Fruit fly (Drosophila melanogaster) whole organism, embryonic: ENCODE results near the gene rngo.

ENCODE experiments used
- Awh ChIP-seq: fragments of 200-800 bp; sonication (Bioruptor generic); IDR thresholded peaks from 2 replicates; pipeline ENCODE4, ENCODE4 v1.3.6; 2022; ENCODE audit warnings: missing biosample characterization, missing genetic modification characterization
- B-H2 ChIP-seq: fragments of 200-800 bp; sonication (Bioruptor generic); optimal IDR thresholded peaks from 2 replicates; lab custom pipeline; 2018; ENCODE audit warnings: missing biosample characterization, mild to moderate bottlenecking, missing genetic modification characterization
- CG12219 ChIP-seq: fragments of 200-800 bp; sonication (Bioruptor generic); optimal IDR thresholded peaks from 3 replicates; lab custom pipeline; 2018; ENCODE audit warnings: missing biosample characterization, mild to moderate bottlenecking, missing genetic modification characterization
- CG12659 ChIP-seq: fragments of 200-800 bp; sonication (Bioruptor generic); optimal IDR thresholded peaks from 3 replicates; lab custom pipeline; 2017; ENCODE audit warnings: mild to moderate bottlenecking, missing biosample characterization, missing genetic modification reagents, missing genetic modification characterization
- CG15073 ChIP-seq: fragments of 200-800 bp; sonication (Bioruptor generic); optimal IDR thresholded peaks from 2 replicates; lab custom pipeline; 2016; ENCODE audit warnings: missing biosample characterization, missing genetic modification characterization
- CG15269 ChIP-seq: fragments of 200-800 bp; sonication (Bioruptor generic); optimal IDR thresholded peaks from 2 replicates; lab custom pipeline; 2018; ENCODE audit warnings: missing biosample characterization, mild to moderate bottlenecking, missing genetic modification characterization, moderate library complexity
- CG17385 ChIP-seq: fragments of 200-800 bp; sonication (Bioruptor generic); optimal IDR thresholded peaks from 3 replicates; lab custom pipeline; 2018; ENCODE audit warnings: missing biosample characterization, mild to moderate bottlenecking, missing genetic modification characterization
- CG18764 ChIP-seq: fragments of 200-800 bp; sonication (Bioruptor generic); optimal IDR thresholded peaks from 3 replicates; lab custom pipeline; 2016; ENCODE audit warnings: missing biosample characterization, missing genetic modification characterization
- CG30403 ChIP-seq: fragments of 200-800 bp; sonication (Bioruptor generic); optimal IDR thresholded peaks from 3 replicates; lab custom pipeline; 2016; ENCODE audit warnings: missing biosample characterization, missing genetic modification characterization
- CG31224 ChIP-seq: fragments of 200-800 bp; sonication (Bioruptor generic); IDR thresholded peaks from 2 replicates; pipeline ENCODE4 v1.3.6; 2022; ENCODE audit warnings: missing biosample characterization, missing genetic modification characterization
- CG4360 ChIP-seq: fragments of 200-800 bp; sonication (Bioruptor generic); IDR thresholded peaks from 2 replicates; pipeline ENCODE4 v1.3.6; 2022; ENCODE audit warnings: missing biosample characterization, missing genetic modification characterization
- CG4404 ChIP-seq: fragments of 200-800 bp; sonication (Bioruptor generic); IDR thresholded peaks from 2 replicates; pipeline ENCODE4 v1.3.6; 2022; ENCODE audit warnings: missing biosample characterization, missing genetic modification characterization
- CG4707 ChIP-seq: fragments of 200-800 bp; sonication (Bioruptor generic); optimal IDR thresholded peaks from 2 replicates; lab custom pipeline; 2018; ENCODE audit warnings: missing biosample characterization, mild to moderate bottlenecking, missing genetic modification characterization, moderate library complexity
- CG7928 ChIP-seq: fragments of 200-800 bp; sonication (Bioruptor generic); optimal IDR thresholded peaks from 2 replicates; lab custom pipeline; 2017; ENCODE audit warnings: missing biosample characterization, mild to moderate bottlenecking, missing genetic modification characterization
- CG8359 ChIP-seq: fragments of 200-800 bp; sonication (Bioruptor generic); optimal IDR thresholded peaks from 2 replicates; lab custom pipeline; 2017; ENCODE audit warnings: missing biosample characterization, mild to moderate bottlenecking, missing genetic modification characterization, borderline replicate concordance
- CG8478 ChIP-seq: fragments of >200 bp; optimal IDR thresholded peaks from 2 replicates; lab custom pipeline; 2018
- HLHmδ ChIP-seq: fragments of 200-800 bp; sonication (Bioruptor generic); optimal IDR thresholded peaks from 2 replicates; lab custom pipeline; 2018; ENCODE audit warnings: missing biosample characterization, mild to moderate bottlenecking, missing genetic modification characterization, moderate library complexity
- Hr51 ChIP-seq, 2 experiments: fragments of 200-800 bp; sonication (Bioruptor generic); optimal IDR thresholded peaks; 2 replicates in 1 of 2; 3 replicates in 1 of 2; lab custom pipeline; 2016 to 2018; ENCODE audit warnings: missing biosample characterization in 2 of 2, missing genetic modification characterization in 2 of 2, mild to moderate bottlenecking in 1 of 2, moderate library complexity in 1 of 2
- Med ChIP-seq: fragments of 200-800 bp; sonication (Bioruptor generic); peaks from one replicate; lab custom pipeline; 2016; ENCODE audit warnings: missing biosample characterization, missing genetic modification characterization, mild to moderate bottlenecking, inconsistent platforms, moderate library complexity
- Pdp1 ChIP-seq, 2 experiments: fragments of 200-800 bp; sonication (Bioruptor generic); optimal IDR thresholded peaks; 3 replicates each; lab custom pipeline; 2016; ENCODE audit warnings: missing biosample characterization in 2 of 2, missing genetic modification characterization in 2 of 2, mild to moderate bottlenecking in 1 of 2, moderate library complexity in 1 of 2
- Poxn ChIP-seq: fragments of 200-800 bp; sonication (Bioruptor generic); IDR thresholded peaks from 2 replicates; pipeline ENCODE4 v1.3.6; 2022; ENCODE audit warnings: missing biosample characterization, missing genetic modification characterization
- Trl ChIP-seq, 3 experiments: fragments of >200 bp in 2 of 3; fragments of 200-800 bp in 1 of 3; sonication (Bioruptor generic) in 1 of 3; optimal IDR thresholded peaks; 2 replicates in 1 of 3; 3 replicates in 2 of 3; lab custom pipeline; 2016 to 2017; ENCODE audit warnings: missing biosample characterization in 1 of 3, missing genetic modification characterization in 1 of 3
- ap ChIP-seq: fragments of 200-800 bp; sonication (Bioruptor generic); IDR thresholded peaks from 2 replicates; pipeline ENCODE4 v1.3.6; 2022; ENCODE audit warnings: missing biosample characterization, missing genetic modification characterization
- br ChIP-seq: fragments of >200 bp; optimal IDR thresholded peaks from 2 replicates; lab custom pipeline; 2017
- cg ChIP-seq: fragments of 200-800 bp; sonication (Bioruptor generic); optimal IDR thresholded peaks from 3 replicates; lab custom pipeline; 2019; ENCODE audit warnings: missing biosample characterization, mild to moderate bottlenecking, missing genetic modification characterization, moderate library complexity
- chinmo ChIP-seq: fragments of 200-800 bp; sonication (Bioruptor generic); IDR thresholded peaks from 4 replicates; pipeline ENCODE4 v1.3.6; 2022; ENCODE audit warnings: missing biosample characterization, missing genetic modification characterization; ENCODE audit not compliant: partially characterized antibody
- chm ChIP-seq: fragments of 200-800 bp; sonication (Bioruptor generic); IDR thresholded peaks from 2 replicates; pipeline ENCODE4 v1.3.6; 2022; ENCODE audit warnings: missing biosample characterization, missing genetic modification characterization
- crol ChIP-seq: fragments of 200-800 bp; sonication (Bioruptor generic); IDR thresholded peaks from 2 replicates; pipeline ENCODE4 v1.3.6; 2022; ENCODE audit warnings: missing biosample characterization, missing genetic modification characterization
- crp ChIP-seq, 2 experiments: fragments of 200-800 bp; sonication (Bioruptor generic); optimal IDR thresholded peaks; 2 replicates in 1 of 2; 3 replicates in 1 of 2; lab custom pipeline; 2017; ENCODE audit warnings: missing biosample characterization in 2 of 2, missing genetic modification characterization in 2 of 2, mild to moderate bottlenecking in 1 of 2, moderate library complexity in 1 of 2
- dmrt99B ChIP-seq: fragments of 200-800 bp; sonication (Bioruptor generic); optimal IDR thresholded peaks from 2 replicates; lab custom pipeline; 2018; ENCODE audit warnings: missing biosample characterization, mild to moderate bottlenecking, missing genetic modification characterization, moderate library complexity
- dysf ChIP-seq: fragments of 200-800 bp; sonication (Bioruptor generic); IDR thresholded peaks from 3 replicates; pipeline ENCODE4 v1.3.6; 2022; ENCODE audit warnings: missing biosample characterization, missing genetic modification characterization
- ewg ChIP-seq: fragments of 200-800 bp; sonication (Bioruptor generic); optimal IDR thresholded peaks from 3 replicates; lab custom pipeline; 2017; ENCODE audit warnings: mild to moderate bottlenecking, missing biosample characterization, missing genetic modification reagents, missing genetic modification characterization
- exex ChIP-seq: fragments of 200-800 bp; sonication (Bioruptor generic); optimal IDR thresholded peaks from 4 replicates; lab custom pipeline; 2018; ENCODE audit warnings: missing biosample characterization, mild to moderate bottlenecking, missing genetic modification characterization, moderate library complexity
- fru ChIP-seq: fragments of >200 bp; optimal IDR thresholded peaks from 2 replicates; lab custom pipeline; 2017
- gcm ChIP-seq: fragments of 200-800 bp; sonication (Bioruptor generic); optimal IDR thresholded peaks from 2 replicates; lab custom pipeline; 2019; ENCODE audit warnings: missing biosample characterization, mild to moderate bottlenecking, missing genetic modification characterization, moderate library complexity
- gsb ChIP-seq: fragments of 200-800 bp; sonication (Bioruptor generic); IDR thresholded peaks from 2 replicates; pipeline ENCODE4 v1.3.6; 2022; ENCODE audit warnings: missing biosample characterization, missing genetic modification characterization
- gsb-n ChIP-seq: fragments of 200-800 bp; sonication (Bioruptor generic); optimal IDR thresholded peaks from 3 replicates; lab custom pipeline; 2018; ENCODE audit warnings: missing biosample characterization, mild to moderate bottlenecking, missing genetic modification characterization
- klu ChIP-seq: fragments of 200-800 bp; sonication (Bioruptor generic); IDR thresholded peaks from 2 replicates; pipeline ENCODE4 v1.3.6; 2022; ENCODE audit warnings: missing biosample characterization, missing genetic modification characterization
- lbe ChIP-seq: fragments of 200-800 bp; sonication (Bioruptor generic); optimal IDR thresholded peaks from 2 replicates; lab custom pipeline; 2016; ENCODE audit warnings: missing biosample characterization, mild to moderate bottlenecking, missing genetic modification characterization
- mirr ChIP-seq: fragments of 200-800 bp; sonication (Bioruptor generic); optimal IDR thresholded peaks from 3 replicates; lab custom pipeline; 2018; ENCODE audit warnings: missing biosample characterization, mild to moderate bottlenecking, missing genetic modification characterization
- nom ChIP-seq: fragments of 200-800 bp; sonication (Bioruptor generic); optimal IDR thresholded peaks from 2 replicates; lab custom pipeline; 2017; ENCODE audit warnings: missing biosample characterization, missing genetic modification characterization, mild to moderate bottlenecking, moderate library complexity, missing genetic modification reagents
- pros ChIP-seq: fragments of 200-800 bp; sonication (Bioruptor generic); optimal IDR thresholded peaks from 3 replicates; lab custom pipeline; 2019; ENCODE audit warnings: missing biosample characterization, mild to moderate bottlenecking, missing genetic modification characterization, moderate library complexity
- run ChIP-seq: fragments of 200-800 bp; sonication (Bioruptor generic); optimal IDR thresholded peaks from 3 replicates; lab custom pipeline; 2018; ENCODE audit warnings: missing biosample characterization, mild to moderate bottlenecking, missing genetic modification characterization
- salm ChIP-seq: fragments of 200-800 bp; sonication (Bioruptor generic); optimal IDR thresholded peaks from 2 replicates; lab custom pipeline; 2018; ENCODE audit warnings: missing biosample characterization, mild to moderate bottlenecking, missing genetic modification characterization
- sna ChIP-seq: fragments of 200-800 bp; sonication (Bioruptor generic); IDR thresholded peaks from 2 replicates; pipeline ENCODE4 v1.3.6; 2022; ENCODE audit warnings: missing biosample characterization, missing genetic modification characterization; ENCODE audit not compliant: partially characterized antibody
- ttk ChIP-seq: fragments of 200-800 bp; sonication (Bioruptor generic); IDR thresholded peaks from 2 replicates; pipeline ENCODE4 v2.1.2; 2022; ENCODE audit warnings: missing biosample characterization, missing genetic modification characterization
- tup ChIP-seq: fragments of 200-800 bp; sonication (Bioruptor generic); optimal IDR thresholded peaks from 2 replicates; lab custom pipeline; 2016; ENCODE audit warnings: missing biosample characterization, mild to moderate bottlenecking, missing genetic modification characterization, moderate library complexity
- twi ChIP-seq: fragments of 200-800 bp; optimal IDR thresholded peaks from 2 replicates; lab custom pipeline; 2019; ENCODE audit warnings: missing biosample characterization, mild to moderate bottlenecking, missing genetic modification characterization, moderate library complexity
- vvl ChIP-seq: fragments of 200-800 bp; sonication (Bioruptor generic); IDR thresholded peaks from 2 replicates; pipeline ENCODE4 v1.3.6; 2022; ENCODE audit warnings: missing biosample characterization, missing genetic modification characterization
- z ChIP-seq: fragments of 200-800 bp; sonication (Bioruptor generic); IDR thresholded peaks from 3 replicates; pipeline ENCODE4 v1.3.6; 2022; ENCODE audit warnings: missing biosample characterization, missing genetic modification characterization
- zf30C ChIP-seq: fragments of 200-800 bp; sonication (Bioruptor generic); optimal IDR thresholded peaks from 3 replicates; lab custom pipeline; 2018; ENCODE audit warnings: missing biosample characterization, mild to moderate bottlenecking, missing genetic modification characterization

Gene rngo

DNA sequence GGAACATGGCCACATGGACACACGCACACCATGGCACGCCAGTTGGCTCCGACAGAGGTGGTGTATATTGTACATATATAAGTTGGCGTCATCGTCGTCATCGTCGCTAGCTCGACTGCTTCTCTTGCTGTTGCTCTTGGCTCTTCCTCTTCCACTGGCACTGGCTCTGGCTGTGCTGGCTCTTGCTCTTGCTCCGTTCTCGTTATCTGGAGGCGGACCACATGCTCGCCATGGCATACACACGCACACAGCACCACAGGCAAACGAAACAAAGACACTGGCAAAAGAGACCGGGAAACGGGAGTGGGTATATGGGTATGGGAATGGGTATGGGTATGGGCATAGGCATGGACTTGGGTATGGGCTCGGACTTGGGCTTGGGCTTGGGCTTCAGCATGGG, 16.1 kb upstream of the rngo start:
- TF ChIP-seq cg (peak; percentile 66), Med (GFP tag; lab: Kevin White, UChicago) (peak; percentile 61), CG15073 (GFP tag; lab: Kevin White, UChicago) (no peak), sna (GFP tag; lab: Robert Waterston, UW) (no peak), Trl (optimal IDR thresholded peaks at IDR 0.05; lab: Kevin White, UChicago) (peak in 1 of 2 experiments; percentile 52), Trl (GFP tag; optimal IDR thresholded peaks at IDR 0.05; lab: Kevin White, UChicago) (no peak), chinmo (GFP tag; lab: Robert Waterston, UW) (0 out of 4 replicates have a peak, but pooled peaks have one; percentile 47), CG17385 (GFP tag; lab: Kevin White, UChicago) (peak; percentile 72), vvl (GFP tag; lab: Robert Waterston, UW) (no peak), gcm (GFP tag; lab: Kevin White, UChicago) (no peak), chm (GFP tag; lab: Robert Waterston, UW) (no peak), CG4404 (no peak), B-H2 (GFP tag; lab: Kevin White, UChicago) (no peak), Pdp1 (GFP tag; optimal IDR thresholded peaks at IDR 0.05; lab: Kevin White, UChicago) (no peak), br (lab: Kevin White, UChicago) (no peak), CG18764 (GFP tag; lab: Kevin White, UChicago) (no peak), tup (no peak), klu (GFP tag; lab: Robert Waterston, UW) (no peak), mirr (GFP tag; lab: Kevin White, UChicago) (no peak), gsb (GFP tag; lab: Robert Waterston, UW) (no peak), HLHmδ (no peak), CG7928 (GFP tag; lab: Kevin White, UChicago) (no peak), z (no peak), nom (GFP tag; lab: Kevin White, UChicago) (peak; percentile 2), CG8478 (lab: Kevin White, UChicago) (peak; percentile 18), dysf (GFP tag; lab: Robert Waterston, UW) (no peak), twi (tag; lab: Kevin White, UChicago) (peak; percentile 75), zf30C (GFP tag; lab: Kevin White, UChicago) (no peak), lbe (GFP tag; lab: Kevin White, UChicago) (peak; percentile 38), crp (GFP tag; optimal IDR thresholded peaks at IDR 0.05; lab: Kevin White, UChicago) (no peak), gsb-n (no peak), CG8359 (no peak), ttk (GFP tag; lab: Robert Waterston, UW) (no peak), salm (no peak), exex (no peak)

dm6 chrX:16426478-16427052, 14.7 kb upstream of the rngo start:
- peak; percentile 22 for TF ChIP-seq gcm (GFP tag; lab: Kevin White, UChicago)
- TF ChIP-seq Awh, result no peak
- peak; percentile 88 for TF ChIP-seq pros
- no peak for TF ChIP-seq CG18764 (GFP tag; lab: Kevin White, UChicago)
- peak; percentile 84 for TF ChIP-seq CG4360 (GFP tag; lab: Robert Waterston, UW)
- peak; percentile 5 for TF ChIP-seq CG12219 (GFP tag; lab: Kevin White, UChicago)
- no peak for TF ChIP-seq CG12659 (GFP tag; lab: Kevin White, UChicago)
- TF ChIP-seq dmrt99B (tag; lab: Kevin White, UChicago), result peak; percentile 8
- peak in 1 of 2 experiments; percentile 13 for TF ChIP-seq Hr51 (GFP tag; optimal IDR thresholded peaks at IDR 0.05; lab: Kevin White, UChicago)
- TF ChIP-seq crp (GFP tag; optimal IDR thresholded peaks at IDR 0.05; lab: Kevin White, UChicago), result peak in 1 of 2 experiments; percentile 43
- TF ChIP-seq CG4707, result no peak
- TF ChIP-seq fru (lab: Kevin White, UChicago), result no peak
- no peak for TF ChIP-seq CG30403 (GFP tag; lab: Kevin White, UChicago)
- peak; percentile 4 for TF ChIP-seq CG15269
- no peak for TF ChIP-seq CG31224
- TF ChIP-seq crol, result peak; percentile 68
- no peak for TF ChIP-seq ewg (GFP tag; lab: Kevin White, UChicago)
- no peak for TF ChIP-seq ap (GFP tag; lab: Robert Waterston, UW)
- TF ChIP-seq Poxn, result no peak
- no peak for TF ChIP-seq run (tag; lab: Kevin White, UChicago)
